Worm (Caenorhabditis elegans) whole organism, young adult: Measurements from ENCODE around the gene srd-43.

ENCODE experiments used
- hmg-1.2 ChIP-seq: fragments of 200-800 bp; sonication (Bioruptor generic); IDR thresholded peaks from 2 replicates; pipeline ENCODE4 v1.3.6; 2022; ENCODE audit warnings: missing genetic modification reagents, missing genetic modification characterization, missing compliant biosample characterization
- tbp1 ChIP-seq: fragments of 200-800 bp; sonication (Bioruptor generic); optimal IDR thresholded peaks from 2 replicates; lab custom pipeline; 2018; ENCODE audit warnings: mild to moderate bottlenecking, missing genetic modification characterization, missing compliant biosample characterization
- ztf-22 ChIP-seq: fragments of 200-800 bp; sonication (Bioruptor generic); optimal IDR thresholded peaks from 2 replicates; lab custom pipeline; 2018; ENCODE audit warnings: mild to moderate bottlenecking, missing genetic modification characterization, moderate library complexity, missing compliant biosample characterization

DNA sequence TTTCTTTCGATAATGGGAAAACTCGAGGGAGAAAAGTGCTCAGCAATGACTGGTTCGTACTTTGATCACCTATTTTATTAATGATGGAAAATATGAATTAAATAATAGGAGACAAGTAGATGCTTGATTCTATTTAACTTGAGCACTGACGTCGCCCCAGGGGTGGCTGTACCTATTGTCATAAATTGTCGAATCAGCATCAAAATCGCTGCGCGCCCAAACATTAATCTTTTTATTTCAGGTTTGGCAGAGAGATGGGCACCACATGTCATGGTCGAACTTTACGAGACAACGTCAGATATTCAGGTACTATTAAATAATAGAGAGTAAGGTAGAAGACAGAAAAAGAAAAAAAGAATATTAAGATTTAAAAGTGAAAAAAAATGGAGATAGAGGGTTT, 18.7 kb upstream of the srd-43 start:
- TF ChIP-seq hmg-1.2 (GFP tag; lab: Robert Waterston, UW) (no peak), ztf-22 (GFP tag; lab: Kevin White, UChicago) (no peak), tbp1 (no peak)
